Worm (Caenorhabditis elegans): Measurements from ENCODE around the gene inpp-4B.

- TF ChIP-seq ama-1 (optimal IDR thresholded peaks at IDR 0.05) (no peak), tbx-11 (GFP tag; IDR thresholded peaks at IDR 0.05) (no peak), F13C5.2 (tag; optimal IDR thresholded peaks at IDR 0.05) (no peak), hnd-1 (tag; optimal IDR thresholded peaks at IDR 0.05) (no peak)
Observed at ce11 chrIII:10271807-10272206, 5.1 kb upstream of the inpp-4B start.

Measured in whole organism, early embryonic.